Worm (Caenorhabditis elegans) whole organism, L3 larva: ENCODE results near the gene fbxb-14.
"Not testable (repeated sequence)": the region's sequence is repeated elsewhere in the genome, so short reads cannot be mapped to it uniquely, and the experiment has no call there.

ENCODE experiments used
- ZK546.5 ChIP-seq: sonication (generic microtip); optimal IDR thresholded peaks from 2 replicates; lab custom pipeline; 2017; ENCODE audit warnings: missing biosample characterization, missing genetic modification characterization
- ama-1 ChIP-seq: fragments of 150-350 bp; optimal IDR thresholded peaks from 2 replicates; lab custom pipeline; 2018
- ceh-16 ChIP-seq: sonication (generic microtip); optimal IDR thresholded peaks from 2 replicates; lab custom pipeline; 2017; ENCODE audit warnings: missing biosample characterization, missing genetic modification characterization
- ceh-28 ChIP-seq: fragments of 150-350 bp; optimal IDR thresholded peaks from 2 replicates; lab custom pipeline; 2014; ENCODE audit warnings: missing biosample characterization, missing genetic modification reagents, missing genetic modification characterization
- ceh-82 ChIP-seq: fragments of 150-350 bp; optimal IDR thresholded peaks from 2 replicates; lab custom pipeline; 2014; ENCODE audit warnings: missing biosample characterization, missing genetic modification characterization
- ceh-9 ChIP-seq: sonication (generic microtip); optimal IDR thresholded peaks from 2 replicates; lab custom pipeline; 2018; ENCODE audit warnings: missing biosample characterization, missing genetic modification characterization
- egl-27 ChIP-seq: sonication (generic microtip); optimal IDR thresholded peaks from 4 replicates; lab custom pipeline; 2017; ENCODE audit warnings: missing biosample characterization, missing genetic modification reagents, missing genetic modification characterization
- egl-5 ChIP-seq: fragments of 150-350 bp; optimal IDR thresholded peaks from 2 replicates; lab custom pipeline; 2017; ENCODE audit warnings: missing biosample characterization, missing genetic modification reagents, missing genetic modification characterization, inconsistent platforms
- elt-2 ChIP-seq: sonication (generic microtip); optimal IDR thresholded peaks from 2 replicates; lab custom pipeline; 2016; ENCODE audit warnings: missing genetic modification reagents, mild to moderate bottlenecking, missing genetic modification characterization, missing compliant biosample characterization
- elt-3 ChIP-seq, 3 experiments: fragments of 150-350 bp in 1 of 3; sonication (generic microtip) in 2 of 3; optimal IDR thresholded peaks; 2 replicates in 2 of 3; 4 replicates in 1 of 3; lab custom pipeline; 2014 to 2017; ENCODE audit warnings: missing biosample characterization in 3 of 3, missing genetic modification characterization in 3 of 3
- eor-1 ChIP-seq, 2 experiments: fragments of 150-350 bp; optimal IDR thresholded peaks; 2 replicates each; lab custom pipeline; 2014 to 2018; ENCODE audit warnings: missing biosample characterization in 2 of 2, missing genetic modification characterization in 2 of 2
- fkh-10 ChIP-seq: sonication (generic microtip); optimal IDR thresholded peaks from 2 replicates; lab custom pipeline; 2017; ENCODE audit warnings: missing biosample characterization, missing genetic modification reagents, missing genetic modification characterization
- fkh-2 ChIP-seq: fragments of 150-350 bp; optimal IDR thresholded peaks from 2 replicates; lab custom pipeline; 2014; ENCODE audit warnings: missing biosample characterization, missing genetic modification reagents, missing genetic modification characterization
- hmg-11 ChIP-seq: sonication (generic microtip); optimal IDR thresholded peaks from 2 replicates; lab custom pipeline; 2016; ENCODE audit warnings: missing genetic modification characterization, missing compliant biosample characterization
- lin-15B ChIP-seq: fragments of 150-350 bp; optimal IDR thresholded peaks from 2 replicates; lab custom pipeline; 2014; ENCODE audit warnings: missing biosample characterization, missing genetic modification characterization
- lin-39 ChIP-seq: fragments of 150-350 bp; optimal IDR thresholded peaks from 2 replicates; lab custom pipeline; 2018; ENCODE audit warnings: missing biosample characterization, missing genetic modification reagents, missing genetic modification characterization
- lsy-12 ChIP-seq: sonication (generic microtip); optimal IDR thresholded peaks from 2 replicates; lab custom pipeline; 2016; ENCODE audit warnings: mild to moderate bottlenecking, missing genetic modification characterization, missing compliant biosample characterization
- mdl-1 ChIP-seq: fragments of 150-350 bp; optimal IDR thresholded peaks from 2 replicates; lab custom pipeline; 2014; ENCODE audit warnings: missing biosample characterization, missing genetic modification characterization
- nfya-1 ChIP-seq: sonication (generic microtip); optimal IDR thresholded peaks from 2 replicates; lab custom pipeline; 2017; ENCODE audit warnings: missing genetic modification characterization, mild to moderate bottlenecking, missing compliant biosample characterization, antibody characterized with exemption, moderate library complexity; ENCODE audit not compliant: insufficient read depth
- nhr-11 ChIP-seq: fragments of 150-350 bp; optimal IDR thresholded peaks from 2 replicates; lab custom pipeline; 2014; ENCODE audit warnings: missing biosample characterization, missing genetic modification characterization
- nhr-25 ChIP-seq: sonication (generic microtip); optimal IDR thresholded peaks from 2 replicates; lab custom pipeline; 2017; ENCODE audit warnings: missing biosample characterization, missing genetic modification characterization
- nhr-28 ChIP-seq: fragments of 150-350 bp; optimal IDR thresholded peaks from 2 replicates; lab custom pipeline; 2014; ENCODE audit warnings: missing biosample characterization, missing genetic modification characterization
- nhr-43 ChIP-seq: sonication (generic microtip); optimal IDR thresholded peaks from 2 replicates; lab custom pipeline; 2016; ENCODE audit warnings: mild to moderate bottlenecking, missing genetic modification characterization, missing compliant biosample characterization; ENCODE audit not compliant: poor library complexity, severe bottlenecking
- nhr-67 ChIP-seq: fragments of 150-350 bp; optimal IDR thresholded peaks from 2 replicates; lab custom pipeline; 2014; ENCODE audit warnings: missing biosample characterization, missing genetic modification characterization
- nhr-76 ChIP-seq: fragments of 150-350 bp; sonication (generic microtip); optimal IDR thresholded peaks from 5 replicates; lab custom pipeline; 2014; ENCODE audit warnings: missing biosample characterization, missing genetic modification characterization
- pha-4 ChIP-seq: fragments of 150-350 bp; optimal IDR thresholded peaks from 2 replicates; lab custom pipeline; 2014; ENCODE audit warnings: missing biosample characterization, missing genetic modification reagents, missing genetic modification characterization
- pqm-1 ChIP-seq: fragments of 150-350 bp; optimal IDR thresholded peaks from 2 replicates; lab custom pipeline; 2017; ENCODE audit warnings: missing biosample characterization, missing genetic modification characterization, inconsistent platforms
- sea-2 ChIP-seq: fragments of 150-350 bp; sonication (generic microtip); optimal IDR thresholded peaks from 4 replicates; lab custom pipeline; 2014; ENCODE audit warnings: missing biosample characterization, missing genetic modification reagents, missing genetic modification characterization
- skn-1 ChIP-seq: fragments of 150-350 bp; optimal IDR thresholded peaks from 2 replicates; lab custom pipeline; 2014; ENCODE audit warnings: missing biosample characterization, missing genetic modification characterization
- snpc-4 ChIP-seq: fragments of 150-350 bp; optimal IDR thresholded peaks from 2 replicates; lab custom pipeline; 2014; ENCODE audit warnings: missing biosample characterization, missing genetic modification characterization
- tbx-2 ChIP-seq: sonication (generic microtip); optimal IDR thresholded peaks from 2 replicates; lab custom pipeline; 2016; ENCODE audit warnings: mild to moderate bottlenecking, missing genetic modification characterization, missing compliant biosample characterization
- unc-39 ChIP-seq: sonication (generic microtip); optimal IDR thresholded peaks from 4 replicates; lab custom pipeline; 2017; ENCODE audit warnings: missing biosample characterization, missing genetic modification characterization
- unc-62 ChIP-seq: fragments of 150-350 bp; sonication (generic microtip); optimal IDR thresholded peaks from 4 replicates; lab custom pipeline; 2014; ENCODE audit warnings: missing biosample characterization, missing genetic modification reagents, missing genetic modification characterization
- zag-1 ChIP-seq: fragments of 150-350 bp; optimal IDR thresholded peaks from 2 replicates; lab custom pipeline; 2014; ENCODE audit warnings: missing biosample characterization, missing genetic modification characterization
- ztf-4 ChIP-seq: fragments of 150-350 bp; optimal IDR thresholded peaks from 2 replicates; lab custom pipeline; 2014; ENCODE audit warnings: missing biosample characterization, missing genetic modification characterization

fbxb-14 gene

DNA sequence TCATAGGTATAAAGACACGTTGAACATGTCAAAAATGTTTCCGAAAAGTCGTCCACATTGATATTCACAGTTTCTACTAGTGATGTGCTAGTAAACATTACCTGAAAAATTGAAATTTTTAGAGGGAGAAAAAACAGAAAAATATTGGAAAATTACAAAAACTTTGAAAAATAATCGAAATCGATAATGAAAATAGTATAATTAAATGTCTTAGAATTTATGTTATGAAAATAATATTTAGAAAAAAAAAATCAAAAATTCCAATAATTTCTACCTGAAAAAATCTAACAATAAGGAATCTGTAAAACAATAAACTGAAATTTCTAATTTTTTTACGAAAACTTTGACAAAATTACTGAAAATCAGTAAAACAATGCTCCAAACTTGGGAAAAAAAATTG is 19.5 kb upstream of the fbxb-14 start, which contains the start of gene nhl-3:
TSS of gene nhl-3 (minus strand) at position 101 of the 400 bp plus-strand sequence.
- TF ChIP-seq nhr-25 (no peak), fkh-10 (GFP tag; lab: Kevin White, UChicago) (no peak), lsy-12 (tag; lab: Kevin White, UChicago) (no peak), fkh-2 (no peak), zag-1 (tag; lab: Kevin White, UChicago) (no peak), ceh-16 (no peak), nhr-76 (tag; lab: Kevin White, UChicago) (no peak), lin-39 (tag; lab: Kevin White, UChicago) (no peak), mdl-1 (tag; lab: Kevin White, UChicago) (no peak), egl-5 (tag; lab: Kevin White, UChicago) (no peak), skn-1 (no peak), eor-1 (tag; optimal IDR thresholded peaks at IDR 0.05; lab: Kevin White, UChicago) (no peak)

DNA sequence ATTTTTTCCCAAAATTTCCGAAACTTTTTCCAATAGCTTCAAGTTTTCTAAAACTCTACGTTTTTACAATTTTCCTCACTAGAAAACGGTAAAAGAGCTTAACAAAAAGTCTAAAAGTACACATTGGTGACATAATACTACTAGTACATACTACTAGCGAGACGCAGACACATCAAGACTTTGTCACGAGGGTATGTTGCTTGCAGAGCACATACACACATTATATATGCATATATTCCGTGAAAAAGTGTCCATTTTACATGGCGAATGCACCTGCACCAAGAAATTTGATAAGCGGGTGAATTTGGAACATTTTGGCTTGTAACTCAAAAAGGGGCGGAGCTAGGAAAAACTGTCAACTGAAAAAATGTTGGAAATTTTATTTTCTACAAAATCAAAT is 18.8 kb upstream of the fbxb-14 start:
- TF ChIP-seq ZK546.5 (no peak), fkh-2 (no peak), lin-39 (tag; lab: Kevin White, UChicago) (peak; percentile 63), skn-1 (peak; percentile 29), hmg-11 (tag; lab: Kevin White, UChicago) (peak; percentile 58), pqm-1 (peak; percentile 28), nfya-1 (tag; lab: Kevin White, UChicago) (peak; percentile 63), elt-3 (tag; optimal IDR thresholded peaks at IDR 0.05; lab: Kevin White, UChicago) (no peak), nhr-28 (no peak), elt-2 (tag; lab: Kevin White, UChicago) (peak; percentile 23), pha-4 (peak; percentile 92), mdl-1 (tag; lab: Kevin White, UChicago) (peak; percentile 15), lsy-12 (tag; lab: Kevin White, UChicago) (no peak), egl-5 (tag; lab: Kevin White, UChicago) (peak; percentile 28)

DNA sequence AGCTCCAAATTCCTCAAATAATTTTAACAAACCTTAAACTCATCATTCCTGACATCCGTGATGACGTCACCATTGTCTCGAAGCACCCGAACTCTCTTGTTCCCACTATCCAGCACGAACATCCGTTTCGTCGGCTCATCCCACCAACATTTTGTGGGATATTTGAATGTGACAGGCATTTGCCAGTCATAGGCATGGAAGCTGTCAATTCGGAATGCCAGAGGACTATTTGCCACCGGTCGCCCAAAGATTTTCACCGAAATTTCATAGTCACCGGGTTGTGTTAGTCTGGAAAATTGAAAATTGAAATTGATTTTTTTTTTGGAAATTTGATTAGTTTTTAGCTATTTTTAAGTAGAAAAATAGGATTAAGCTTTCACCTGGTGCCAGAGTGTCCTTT is 14.2 kb upstream of the fbxb-14 start:
- no peak for TF ChIP-seq egl-27 (tag; lab: Kevin White, UChicago)
- TF ChIP-seq sea-2 (GFP tag; lab: Kevin White, UChicago) = no peak
- TF ChIP-seq snpc-4 (tag; lab: Kevin White, UChicago) = no peak
- no peak for TF ChIP-seq ceh-28 (tag; lab: Kevin White, UChicago)
- TF ChIP-seq nhr-43 = no peak
- TF ChIP-seq ceh-9 (tag; lab: Kevin White, UChicago) = no peak
- TF ChIP-seq tbx-2 (tag; lab: Kevin White, UChicago) = no peak
- TF ChIP-seq unc-62 (GFP tag; lab: Kevin White, UChicago) = no peak
- TF ChIP-seq nhr-67 (tag; lab: Kevin White, UChicago) = no peak
- no peak for TF ChIP-seq nhr-28
- TF ChIP-seq elt-2 (tag; lab: Kevin White, UChicago) = no peak
- no peak for TF ChIP-seq elt-3 (tag; optimal IDR thresholded peaks at IDR 0.05; lab: Kevin White, UChicago)

DNA sequence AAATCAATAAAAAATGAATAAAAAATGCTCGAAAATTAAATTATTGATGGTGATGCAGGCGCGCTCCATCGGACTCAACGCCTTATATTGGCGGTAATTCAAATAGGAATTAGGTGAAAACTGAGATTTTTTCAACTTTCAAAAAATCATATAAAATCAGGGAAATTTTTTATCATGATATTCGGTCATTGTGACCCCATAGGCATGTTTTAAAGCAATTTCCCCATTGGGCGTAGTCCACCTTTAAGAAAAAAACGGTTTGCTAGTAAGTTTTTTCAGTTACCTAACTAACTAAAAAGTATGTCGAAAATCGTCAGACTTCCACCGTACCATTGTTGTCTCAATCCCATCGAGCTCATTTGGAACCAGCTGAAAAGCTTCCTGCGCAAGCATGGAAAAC is 10.7 kb upstream of the fbxb-14 start, which contains the start of gene W08F4.1:
TSS of gene W08F4.1 (plus strand) at position 301 of the 400 bp plus-strand sequence.
- not testable (repeated sequence) for TF ChIP-seq elt-3 (tag; optimal IDR thresholded peaks at IDR 0.05; lab: Kevin White, UChicago); pqm-1; unc-39 (tag; lab: Kevin White, UChicago)

DNA sequence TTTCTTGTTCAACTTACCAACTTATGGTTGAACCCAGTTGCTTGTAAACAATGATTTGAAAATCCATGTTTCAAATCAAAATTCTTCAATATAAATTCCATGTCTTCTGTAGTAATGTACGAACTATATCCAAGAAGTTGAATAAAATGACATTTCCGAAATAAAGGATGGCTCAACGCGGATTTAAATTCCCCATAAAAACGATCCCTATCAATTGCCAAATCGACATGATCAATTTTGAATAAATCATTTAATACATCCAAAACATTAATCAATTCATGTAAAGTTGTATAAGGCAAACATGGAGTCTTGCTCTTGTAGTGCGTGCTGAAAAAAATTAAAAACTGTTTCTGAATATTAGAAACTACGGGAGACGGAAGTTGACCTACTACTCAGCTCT is 8.6 kb upstream of the fbxb-14 start, which contains the start of gene W08F4.10:
TSS of gene W08F4.10 (minus strand) at position 101 of the 400 bp plus-strand sequence.
- no peak for TF ChIP-seq nhr-28
- no peak for TF ChIP-seq ztf-4 (tag; lab: Kevin White, UChicago)
- TF ChIP-seq elt-2 (tag; lab: Kevin White, UChicago) = no peak
- no peak for TF ChIP-seq ceh-16
- TF ChIP-seq nhr-67 (tag; lab: Kevin White, UChicago) = no peak
- TF ChIP-seq ceh-28 (tag; lab: Kevin White, UChicago) = no peak
- no peak for TF ChIP-seq ama-1 (lab: Kevin White, UChicago)
- TF ChIP-seq lin-15B (tag; lab: Kevin White, UChicago) = no peak
- TF ChIP-seq nhr-11 (tag; lab: Kevin White, UChicago) = no peak
- TF ChIP-seq ceh-82 (tag; lab: Kevin White, UChicago) = no peak
- TF ChIP-seq tbx-2 (tag; lab: Kevin White, UChicago) = no peak
- TF ChIP-seq, all 47 proteins: peak for 0
